Fruit fly (Drosophila melanogaster) whole organism, embryonic: Measurements from ENCODE around the gene Pdhb.

Source experiments
- CG17568 ChIP-seq: fragments of 200-800 bp; sonication (Bioruptor generic); optimal IDR thresholded peaks from 2 replicates; lab custom pipeline; 2018; ENCODE audit warnings: missing biosample characterization, mild to moderate bottlenecking, missing genetic modification characterization, moderate library complexity
- CG2875 ChIP-seq: fragments of 200-800 bp; sonication (Bioruptor generic); optimal IDR thresholded peaks from 2 replicates; lab custom pipeline; 2017; ENCODE audit warnings: missing biosample characterization, mild to moderate bottlenecking, missing genetic modification characterization, missing genetic modification reagents
- CG5953 ChIP-seq: fragments of 200-800 bp; sonication (Bioruptor generic); IDR thresholded peaks from 2 replicates; pipeline ENCODE4 v1.3.6; 2022; ENCODE audit warnings: missing biosample characterization, missing genetic modification characterization
- Hr51 ChIP-seq, 2 experiments: fragments of 200-800 bp; sonication (Bioruptor generic); optimal IDR thresholded peaks; 2 replicates in 1 of 2; 3 replicates in 1 of 2; lab custom pipeline; 2016 to 2018; ENCODE audit warnings: missing biosample characterization in 2 of 2, missing genetic modification characterization in 2 of 2, mild to moderate bottlenecking in 1 of 2, moderate library complexity in 1 of 2
- YL-1 ChIP-seq: fragments of 200-800 bp; sonication (Bioruptor generic); optimal IDR thresholded peaks from 3 replicates; lab custom pipeline; 2017; ENCODE audit warnings: missing biosample characterization, mild to moderate bottlenecking, missing genetic modification characterization
- bcd ChIP-seq: fragments of 200-800 bp; sonication (Bioruptor generic); optimal IDR thresholded peaks from 2 replicates; lab custom pipeline; 2017; ENCODE audit warnings: missing biosample characterization, mild to moderate bottlenecking, missing genetic modification characterization
- lilli ChIP-seq: fragments of 200-800 bp; sonication (Bioruptor generic); optimal IDR thresholded peaks from 3 replicates; lab custom pipeline; 2016; ENCODE audit warnings: missing biosample characterization, missing genetic modification characterization
- mld ChIP-seq: fragments of 200-800 bp; sonication (Bioruptor generic); IDR thresholded peaks from 3 replicates; pipeline ENCODE4 v1.3.6; 2022; ENCODE audit warnings: missing biosample characterization, missing genetic modification characterization; ENCODE audit not compliant: partially characterized antibody
- ttk ChIP-seq: fragments of 200-800 bp; sonication (Bioruptor generic); IDR thresholded peaks from 2 replicates; pipeline ENCODE4 v2.1.2; 2022; ENCODE audit warnings: missing biosample characterization, missing genetic modification characterization

- TF ChIP-seq CG17568 (no peak), ttk (no peak), lilli (GFP tag; lab: Kevin White, UChicago) (peak; percentile 9), bcd (no peak), CG5953 (GFP tag; lab: Robert Waterston, UW) (no peak), CG2875 (GFP tag; lab: Kevin White, UChicago) (no peak), YL-1 (GFP tag; lab: Kevin White, UChicago) (no peak), Hr51 (GFP tag; optimal IDR thresholded peaks at IDR 0.05; lab: Kevin White, UChicago) (no peak), mld (GFP tag; lab: Robert Waterston, UW) (no peak)
These were observed 26.2 kb downstream of the Pdhb start for dm6 chr3R:29138961-29139527.
